Fruit fly (Drosophila melanogaster) whole organism, embryonic: ENCODE results near the gene sdt.

Experiments used
- ATbp ChIP-seq: fragments of 200-800 bp; sonication (Bioruptor generic); optimal IDR thresholded peaks from 2 replicates; lab custom pipeline; 2017; ENCODE audit warnings: missing biosample characterization, mild to moderate bottlenecking, missing genetic modification characterization, missing genetic modification reagents
- Adf1 ChIP-seq: fragments of 200-800 bp; sonication (Bioruptor generic); IDR thresholded peaks from 2 replicates; pipeline ENCODE4 v1.3.6; 2022; ENCODE audit warnings: missing biosample characterization, missing genetic modification characterization
- Awh ChIP-seq: fragments of 200-800 bp; sonication (Bioruptor generic); IDR thresholded peaks from 2 replicates; pipeline ENCODE4, ENCODE4 v1.3.6; 2022; ENCODE audit warnings: missing biosample characterization, missing genetic modification characterization
- CG10147 ChIP-seq: fragments of 200-800 bp; sonication (Bioruptor generic); optimal IDR thresholded peaks from 2 replicates; lab custom pipeline; 2019; ENCODE audit warnings: missing biosample characterization, mild to moderate bottlenecking, missing genetic modification characterization, moderate library complexity
- CG11696 ChIP-seq: fragments of 200-800 bp; sonication (Bioruptor generic); IDR thresholded peaks from 2 replicates; pipeline ENCODE4 v1.3.6; 2022; ENCODE audit warnings: missing biosample characterization, missing genetic modification characterization
- CG12299 ChIP-seq: fragments of 200-800 bp; sonication (Bioruptor generic); optimal IDR thresholded peaks from 2 replicates; lab custom pipeline; 2018; ENCODE audit warnings: missing biosample characterization, mild to moderate bottlenecking, missing genetic modification characterization
- CG12769 ChIP-seq: fragments of 200-800 bp; sonication (Bioruptor generic); optimal IDR thresholded peaks from 2 replicates; lab custom pipeline; 2019; ENCODE audit warnings: missing biosample characterization, mild to moderate bottlenecking, missing genetic modification characterization, moderate library complexity
- CG13624 ChIP-seq: fragments of 200-800 bp; sonication (Bioruptor generic); optimal IDR thresholded peaks from 2 replicates; lab custom pipeline; 2016; ENCODE audit warnings: missing biosample characterization, missing genetic modification characterization
- CG17912 ChIP-seq: fragments of 200-800 bp; sonication (Bioruptor generic); optimal IDR thresholded peaks from 2 replicates; lab custom pipeline; 2018; ENCODE audit warnings: missing biosample characterization, mild to moderate bottlenecking, missing genetic modification characterization
- CG2199 ChIP-seq: fragments of 200-800 bp; sonication (Bioruptor generic); IDR thresholded peaks from 3 replicates; pipeline ENCODE4 v1.3.6; 2022; ENCODE audit warnings: missing biosample characterization, missing genetic modification characterization
- CG30403 ChIP-seq: fragments of 200-800 bp; sonication (Bioruptor generic); optimal IDR thresholded peaks from 3 replicates; lab custom pipeline; 2016; ENCODE audit warnings: missing biosample characterization, missing genetic modification characterization
- CG3847 ChIP-seq: fragments of 200-800 bp; sonication (Bioruptor generic); IDR thresholded peaks from 2 replicates; pipeline ENCODE4 v1.3.6; 2022; ENCODE audit warnings: missing biosample characterization, missing genetic modification characterization
- CG5180 ChIP-seq: fragments of 200-800 bp; sonication (Bioruptor generic); optimal IDR thresholded peaks from 3 replicates; lab custom pipeline; 2017; ENCODE audit warnings: missing biosample characterization, missing genetic modification characterization, mild to moderate bottlenecking, moderate library complexity, missing genetic modification reagents
- CG6813 ChIP-seq: fragments of 200-800 bp; sonication (Bioruptor generic); optimal IDR thresholded peaks from 2 replicates; lab custom pipeline; 2017; ENCODE audit warnings: missing biosample characterization, missing genetic modification characterization, mild to moderate bottlenecking, moderate library complexity, missing genetic modification reagents
- CG7372 ChIP-seq: fragments of 200-800 bp; sonication (Bioruptor generic); IDR thresholded peaks from 2 replicates; pipeline ENCODE4 v1.3.6; 2022; ENCODE audit warnings: missing biosample characterization, missing genetic modification characterization
- CG8281 ChIP-seq: fragments of 200-800 bp; sonication (Bioruptor generic); optimal IDR thresholded peaks from 2 replicates; lab custom pipeline; 2018; ENCODE audit warnings: missing biosample characterization, mild to moderate bottlenecking, missing genetic modification characterization, moderate library complexity
- CG9609 ChIP-seq: fragments of 200-800 bp; sonication (Bioruptor generic); optimal IDR thresholded peaks from 3 replicates; lab custom pipeline; 2016; ENCODE audit warnings: missing biosample characterization, missing genetic modification characterization
- CTCF ChIP-seq: fragments of 200-800 bp; sonication (Bioruptor generic); optimal IDR thresholded peaks from 2 replicates; lab custom pipeline; 2017; ENCODE audit warnings: missing biosample characterization, mild to moderate bottlenecking, missing genetic modification characterization, moderate library complexity
- Dbx ChIP-seq: fragments of 200-800 bp; sonication (Bioruptor generic); IDR thresholded peaks from 3 replicates; pipeline ENCODE4 v1.3.6; 2022; ENCODE audit warnings: missing biosample characterization, missing genetic modification characterization
- Dip2 ChIP-seq: fragments of 200-800 bp; sonication (Bioruptor generic); IDR thresholded peaks from 2 replicates; pipeline ENCODE4 v1.3.6; 2022; ENCODE audit warnings: missing biosample characterization, missing genetic modification characterization
- Ets97D ChIP-seq: fragments of 200-800 bp; sonication (Bioruptor generic); optimal IDR thresholded peaks from 3 replicates; lab custom pipeline; 2016; ENCODE audit warnings: missing biosample characterization, missing genetic modification characterization
- HLH54F ChIP-seq: fragments of 200-800 bp; sonication (Bioruptor generic); optimal IDR thresholded peaks from 3 replicates; lab custom pipeline; 2016; ENCODE audit warnings: missing biosample characterization, missing genetic modification characterization
- HLHmδ ChIP-seq: fragments of 200-800 bp; sonication (Bioruptor generic); optimal IDR thresholded peaks from 2 replicates; lab custom pipeline; 2018; ENCODE audit warnings: missing biosample characterization, mild to moderate bottlenecking, missing genetic modification characterization, moderate library complexity
- Hand ChIP-seq: fragments of 200-800 bp; sonication (Bioruptor generic); optimal IDR thresholded peaks from 2 replicates; lab custom pipeline; 2017; ENCODE audit warnings: mild to moderate bottlenecking, missing biosample characterization, missing genetic modification reagents, missing genetic modification characterization
- Hmr ChIP-seq: fragments of 200-800 bp; sonication (Bioruptor generic); optimal IDR thresholded peaks from 3 replicates; lab custom pipeline; 2017; ENCODE audit warnings: mild to moderate bottlenecking, missing biosample characterization, missing genetic modification reagents, missing genetic modification characterization
- Med ChIP-seq: fragments of 200-800 bp; sonication (Bioruptor generic); peaks from one replicate; lab custom pipeline; 2016; ENCODE audit warnings: missing biosample characterization, missing genetic modification characterization, mild to moderate bottlenecking, inconsistent platforms, moderate library complexity
- NC2α ChIP-seq: fragments of 200-800 bp; sonication (Bioruptor generic); optimal IDR thresholded peaks from 2 replicates; lab custom pipeline; 2016; ENCODE audit warnings: missing biosample characterization, missing genetic modification characterization
- Nf-YB ChIP-seq: fragments of 200-800 bp; sonication (Bioruptor generic); optimal IDR thresholded peaks from 3 replicates; lab custom pipeline; 2019; ENCODE audit warnings: missing biosample characterization, mild to moderate bottlenecking, missing genetic modification characterization, moderate library complexity
- Nf-YC ChIP-seq: fragments of 200-800 bp; optimal IDR thresholded peaks from 3 replicates; lab custom pipeline; 2019; ENCODE audit warnings: missing biosample characterization, mild to moderate bottlenecking, missing genetic modification characterization, moderate library complexity
- PHDP ChIP-seq: fragments of 200-800 bp; sonication (Bioruptor generic); optimal IDR thresholded peaks from 3 replicates; lab custom pipeline; 2018; ENCODE audit warnings: missing biosample characterization, mild to moderate bottlenecking, missing genetic modification characterization, moderate library complexity
- Sry-δ ChIP-seq: fragments of 200-800 bp; sonication (Bioruptor generic); optimal IDR thresholded peaks from 2 replicates; lab custom pipeline; 2016; ENCODE audit warnings: missing biosample characterization, missing genetic modification characterization
- Ssrp ChIP-seq: fragments of 200-800 bp; sonication (Bioruptor generic); optimal IDR thresholded peaks from 2 replicates; lab custom pipeline; 2018; ENCODE audit warnings: missing biosample characterization, mild to moderate bottlenecking, missing genetic modification characterization, moderate library complexity
- Trl ChIP-seq, 3 experiments: fragments of >200 bp in 2 of 3; fragments of 200-800 bp in 1 of 3; sonication (Bioruptor generic) in 1 of 3; optimal IDR thresholded peaks; 2 replicates in 1 of 3; 3 replicates in 2 of 3; lab custom pipeline; 2016 to 2017; ENCODE audit warnings: missing biosample characterization in 1 of 3, missing genetic modification characterization in 1 of 3
- Xbp1 ChIP-seq: fragments of 200-800 bp; sonication (Bioruptor generic); optimal IDR thresholded peaks from 3 replicates; lab custom pipeline; 2016; ENCODE audit warnings: missing biosample characterization, mild to moderate bottlenecking, missing genetic modification characterization
- amos ChIP-seq: fragments of 200-800 bp; sonication (Bioruptor generic); IDR thresholded peaks from 2 replicates; pipeline ENCODE4 v1.3.6; 2022; ENCODE audit warnings: missing biosample characterization, missing genetic modification characterization; ENCODE audit not compliant: partially characterized antibody
- chm ChIP-seq: fragments of 200-800 bp; sonication (Bioruptor generic); IDR thresholded peaks from 2 replicates; pipeline ENCODE4 v1.3.6; 2022; ENCODE audit warnings: missing biosample characterization, missing genetic modification characterization
- cwo ChIP-seq: fragments of 200-800 bp; sonication (Bioruptor generic); optimal IDR thresholded peaks from 3 replicates; lab custom pipeline; 2017; ENCODE audit warnings: missing biosample characterization, missing genetic modification characterization, mild to moderate bottlenecking, moderate library complexity, missing genetic modification reagents
- emc ChIP-seq: fragments of 200-800 bp; sonication (Bioruptor generic); optimal IDR thresholded peaks from 2 replicates; lab custom pipeline; 2016; ENCODE audit warnings: missing biosample characterization, missing genetic modification characterization
- exex ChIP-seq: fragments of 200-800 bp; sonication (Bioruptor generic); optimal IDR thresholded peaks from 4 replicates; lab custom pipeline; 2018; ENCODE audit warnings: missing biosample characterization, mild to moderate bottlenecking, missing genetic modification characterization, moderate library complexity
- fru ChIP-seq: fragments of >200 bp; optimal IDR thresholded peaks from 2 replicates; lab custom pipeline; 2017
- grau ChIP-seq: fragments of 200-800 bp; optimal IDR thresholded peaks from 3 replicates; lab custom pipeline; 2019; ENCODE audit warnings: missing biosample characterization, mild to moderate bottlenecking, missing genetic modification characterization, moderate library complexity
- kay ChIP-seq: fragments of 200-800 bp; sonication (Bioruptor generic); optimal IDR thresholded peaks from 2 replicates; lab custom pipeline; 2016; ENCODE audit warnings: missing biosample characterization, missing genetic modification characterization
- mirr ChIP-seq: fragments of 200-800 bp; sonication (Bioruptor generic); optimal IDR thresholded peaks from 3 replicates; lab custom pipeline; 2018; ENCODE audit warnings: missing biosample characterization, mild to moderate bottlenecking, missing genetic modification characterization
- oc ChIP-seq: fragments of 200-800 bp; sonication (Bioruptor generic); optimal IDR thresholded peaks from 2 replicates; lab custom pipeline; 2018; ENCODE audit warnings: missing biosample characterization, mild to moderate bottlenecking, missing genetic modification characterization, moderate library complexity
- odd ChIP-seq: fragments of 200-800 bp; sonication (Bioruptor generic); optimal IDR thresholded peaks from 2 replicates; lab custom pipeline; 2017; ENCODE audit warnings: missing biosample characterization, mild to moderate bottlenecking, missing genetic modification characterization
- pan ChIP-seq, 4 experiments: fragments of >200 bp in 3 of 4; fragments of 200-800 bp in 1 of 4; sonication (Bioruptor generic) in 1 of 4; optimal IDR thresholded peaks in 3 of 4; IDR thresholded peaks in 1 of 4; 2 replicates each; pipeline versions ENCODE4 v1.3.6 to Lab custom; 2017 to 2022; ENCODE audit warnings: missing biosample characterization in 2 of 4, missing genetic modification characterization in 2 of 4, mixed read lengths in 1 of 4
- sob ChIP-seq: fragments of 200-800 bp; sonication (Bioruptor generic); IDR thresholded peaks from 2 replicates; pipeline ENCODE4 v1.3.6; 2022; ENCODE audit warnings: missing biosample characterization, missing genetic modification characterization
- zf30C ChIP-seq: fragments of 200-800 bp; sonication (Bioruptor generic); optimal IDR thresholded peaks from 3 replicates; lab custom pipeline; 2018; ENCODE audit warnings: missing biosample characterization, mild to moderate bottlenecking, missing genetic modification characterization
- zfh2 ChIP-seq: fragments of 200-800 bp; sonication (Bioruptor generic); optimal IDR thresholded peaks from 2 replicates; lab custom pipeline; 2016; ENCODE audit warnings: missing biosample characterization, missing genetic modification characterization

sdt gene

dm6 chrX:8198935-8199580, 20.7 kb downstream of the sdt start (continued):
- TF ChIP-seq Nf-YC (tag; lab: Kevin White, UChicago) (peak; percentile 30), PHDP (tag; lab: Kevin White, UChicago) (peak; percentile 4), Nf-YB (GFP tag; lab: Kevin White, UChicago) (peak; percentile 28), Xbp1 (GFP tag; lab: Kevin White, UChicago) (no peak), Hand (GFP tag; lab: Kevin White, UChicago) (no peak), NC2α (GFP tag; lab: Kevin White, UChicago) (no peak), CG10147 (GFP tag; lab: Kevin White, UChicago) (no peak), exex (peak; percentile 95), odd (peak; percentile 24), CG30403 (GFP tag; lab: Kevin White, UChicago) (no peak), CG11696 (GFP tag; lab: Robert Waterston, UW) (no peak), CG2199 (no peak), Awh (GFP tag; lab: Robert Waterston, UW) (peak; percentile 29; the same call in 1 of the 2 replicates), zfh2 (GFP tag; lab: Kevin White, UChicago) (no peak), CG17912 (peak; percentile 15), pan (optimal IDR thresholded peaks at IDR 0.05; lab: Kevin White, UChicago) (no peak), pan (GFP tag; optimal IDR thresholded peaks at IDR 0.05 in 1 of 2, IDR thresholded peaks at IDR 0.05 in 1 of 2) (peak in 1 of 2 experiments; percentile 13), emc (no peak), Sry-δ (GFP tag; lab: Kevin White, UChicago) (no peak), HLH54F (GFP tag; lab: Kevin White, UChicago) (no peak), Hmr (peak; percentile 47), Adf1 (GFP tag; lab: Robert Waterston, UW) (peak; percentile 32; the same call in 1 of the 2 replicates), CG7372 (GFP tag; lab: Robert Waterston, UW) (peak; percentile 61; the same call in 1 of the 2 replicates), CG12299 (tag; lab: Kevin White, UChicago) (peak; percentile 5), grau (tag; lab: Kevin White, UChicago) (no peak), mirr (peak; percentile 92), Ets97D (GFP tag; lab: Kevin White, UChicago) (no peak), CG5180 (GFP tag; lab: Kevin White, UChicago) (peak; percentile 44), CTCF (GFP tag; lab: Kevin White, UChicago) (no peak), zf30C (no peak), CG8281 (tag; lab: Kevin White, UChicago) (peak; percentile 52), oc (tag; lab: Kevin White, UChicago) (peak; percentile 14), amos (GFP tag; lab: Robert Waterston, UW) (no peak), CG12769 (tag; lab: Kevin White, UChicago) (peak; percentile 69), Trl (optimal IDR thresholded peaks at IDR 0.05; lab: Kevin White, UChicago) (no peak), Trl (GFP tag; optimal IDR thresholded peaks at IDR 0.05; lab: Kevin White, UChicago) (no peak), kay (GFP tag; lab: Kevin White, UChicago) (peak; percentile 37), cwo (GFP tag; lab: Kevin White, UChicago) (peak; percentile 74), fru (lab: Kevin White, UChicago) (no peak), HLHmδ (GFP tag; lab: Kevin White, UChicago) (no peak), CG6813 (GFP tag; lab: Kevin White, UChicago) (peak; percentile 11), Med (GFP tag; lab: Kevin White, UChicago) (no peak), ATbp (GFP tag; lab: Kevin White, UChicago) (peak; percentile 11), chm (GFP tag; lab: Robert Waterston, UW) (no peak), Dbx (GFP tag; lab: Robert Waterston, UW) (no peak), CG13624 (no peak), Dip2 (GFP tag; lab: Robert Waterston, UW) (no peak), CG9609 (GFP tag; lab: Kevin White, UChicago) (no peak), CG3847 (GFP tag; lab: Robert Waterston, UW) (no peak), Ssrp (tag; lab: Kevin White, UChicago) (no peak), sob (0 out of 2 replicates have a peak, but pooled peaks have one; percentile 8)
